Fruit fly (Drosophila melanogaster) whole organism, embryonic: Measurements from ENCODE around the gene Nse1.

Experiments used
- Adf1 ChIP-seq: fragments of 200-800 bp; sonication (Bioruptor generic); IDR thresholded peaks from 2 replicates; pipeline ENCODE4 v1.3.6; 2022; ENCODE audit warnings: missing biosample characterization, missing genetic modification characterization
- Asciz ChIP-seq: fragments of 200-800 bp; sonication (Bioruptor generic); optimal IDR thresholded peaks from 2 replicates; lab custom pipeline; 2017; ENCODE audit warnings: missing biosample characterization, mild to moderate bottlenecking, missing genetic modification characterization, missing genetic modification reagents
- CG1024 ChIP-seq: fragments of 200-800 bp; sonication (Bioruptor generic); IDR thresholded peaks from 2 replicates; pipeline ENCODE4 v1.3.6; 2022; ENCODE audit warnings: missing biosample characterization, missing genetic modification characterization
- CG10321 ChIP-seq: fragments of 200-800 bp; sonication (Bioruptor generic); IDR thresholded peaks from 2 replicates; pipeline ENCODE4 v1.3.6; 2022; ENCODE audit warnings: missing biosample characterization, missing genetic modification characterization
- CG10462 ChIP-seq: fragments of 200-800 bp; sonication (Bioruptor generic); optimal IDR thresholded peaks from 2 replicates; lab custom pipeline; 2016; ENCODE audit warnings: missing biosample characterization, missing genetic modification characterization
- CG10565 ChIP-seq: fragments of 200-800 bp; sonication (Bioruptor generic); optimal IDR thresholded peaks from 3 replicates; lab custom pipeline; 2016; ENCODE audit warnings: missing biosample characterization, mild to moderate bottlenecking, missing genetic modification characterization
- CG12104 ChIP-seq: fragments of 200-800 bp; sonication (Bioruptor generic); optimal IDR thresholded peaks from 3 replicates; lab custom pipeline; 2016; ENCODE audit warnings: missing biosample characterization, missing genetic modification characterization
- CG14860 ChIP-seq: fragments of 200-800 bp; sonication (Bioruptor generic); IDR thresholded peaks from 3 replicates; pipeline ENCODE4 v1.3.6; 2022; ENCODE audit warnings: missing biosample characterization, missing genetic modification characterization; ENCODE audit not compliant: partially characterized antibody
- CG1529 ChIP-seq: fragments of 200-800 bp; sonication (Bioruptor generic); optimal IDR thresholded peaks from 3 replicates; lab custom pipeline; 2018; ENCODE audit warnings: missing biosample characterization, missing genetic modification characterization
- CG16815 ChIP-seq: fragments of 200-800 bp; sonication (Bioruptor generic); optimal IDR thresholded peaks from 3 replicates; lab custom pipeline; 2017; ENCODE audit warnings: missing biosample characterization, mild to moderate bottlenecking, missing genetic modification characterization
- CG18011 ChIP-seq: fragments of 200-800 bp; sonication (Bioruptor generic); optimal IDR thresholded peaks from 2 replicates; lab custom pipeline; 2017; ENCODE audit warnings: missing biosample characterization, missing genetic modification characterization, mild to moderate bottlenecking, moderate library complexity, missing genotype
- CG18619 ChIP-seq: fragments of 200-800 bp; sonication (Bioruptor generic); optimal IDR thresholded peaks from 3 replicates; lab custom pipeline; 2017; ENCODE audit warnings: missing biosample characterization, mild to moderate bottlenecking, missing genetic modification characterization
- CG3163 ChIP-seq: fragments of 200-800 bp; sonication (Bioruptor generic); optimal IDR thresholded peaks from 3 replicates; lab custom pipeline; 2016; ENCODE audit warnings: missing biosample characterization, missing genetic modification characterization
- CG4404 ChIP-seq: fragments of 200-800 bp; sonication (Bioruptor generic); IDR thresholded peaks from 2 replicates; pipeline ENCODE4 v1.3.6; 2022; ENCODE audit warnings: missing biosample characterization, missing genetic modification characterization
- CG4424 ChIP-seq: fragments of 200-800 bp; sonication (Bioruptor generic); optimal IDR thresholded peaks from 3 replicates; lab custom pipeline; 2016; ENCODE audit warnings: missing biosample characterization, missing genetic modification characterization
- CG6654 ChIP-seq: fragments of 200-800 bp; sonication (Bioruptor generic); optimal IDR thresholded peaks from 2 replicates; lab custom pipeline; 2017; ENCODE audit warnings: missing biosample characterization, mild to moderate bottlenecking, missing genetic modification characterization
- CG7928 ChIP-seq: fragments of 200-800 bp; sonication (Bioruptor generic); optimal IDR thresholded peaks from 2 replicates; lab custom pipeline; 2017; ENCODE audit warnings: missing biosample characterization, mild to moderate bottlenecking, missing genetic modification characterization
- CG8765 ChIP-seq: fragments of 200-800 bp; sonication (Bioruptor generic); IDR thresholded peaks from 2 replicates; pipeline ENCODE4 v1.3.6; 2022; ENCODE audit warnings: missing biosample characterization, missing genetic modification characterization
- D ChIP-seq, 2 experiments: fragments of 200-800 bp in 1 of 2; fragments of >200 bp in 1 of 2; sonication (Bioruptor generic) in 1 of 2; optimal IDR thresholded peaks; 2 replicates in 1 of 2; 3 replicates in 1 of 2; lab custom pipeline; 2017; ENCODE audit warnings: mild to moderate bottlenecking in 1 of 2, missing biosample characterization in 1 of 2, missing genetic modification characterization in 1 of 2, missing genetic modification reagents in 1 of 2
- E2f1 ChIP-seq: fragments of 200-800 bp; sonication (Bioruptor generic); IDR thresholded peaks from 2 replicates; pipeline ENCODE4 v1.3.6; 2022; ENCODE audit warnings: missing biosample characterization, missing genetic modification characterization
- Eip74EF ChIP-seq, 2 experiments: fragments of 200-800 bp in 1 of 2; fragments of >200 bp in 1 of 2; sonication (Bioruptor generic) in 1 of 2; optimal IDR thresholded peaks; 2 replicates each; lab custom pipeline; 2017 to 2019; ENCODE audit warnings: missing biosample characterization in 2 of 2, missing genetic modification characterization in 2 of 2, mild to moderate bottlenecking in 1 of 2, moderate library complexity in 1 of 2
- Fer1 ChIP-seq: fragments of 200-800 bp; sonication (Bioruptor generic); optimal IDR thresholded peaks from 2 replicates; lab custom pipeline; 2017; ENCODE audit warnings: missing biosample characterization, mild to moderate bottlenecking, missing genetic modification characterization
- H15 ChIP-seq: fragments of 200-800 bp; sonication (Bioruptor generic); IDR thresholded peaks from 3 replicates; pipeline ENCODE4 v1.3.6; 2022; ENCODE audit warnings: missing biosample characterization, missing genetic modification characterization
- Jarid2 ChIP-seq: fragments of 200-800 bp; sonication (Bioruptor generic); optimal IDR thresholded peaks from 3 replicates; lab custom pipeline; 2017; ENCODE audit warnings: mild to moderate bottlenecking, missing biosample characterization, missing genetic modification reagents, missing genetic modification characterization
- Optix ChIP-seq: fragments of 200-800 bp; sonication (Bioruptor generic); IDR thresholded peaks from 3 replicates; pipeline ENCODE4 v1.3.6; 2022; ENCODE audit warnings: missing biosample characterization, missing genetic modification characterization
- Spps ChIP-seq: fragments of 200-800 bp; sonication (Bioruptor generic); optimal IDR thresholded peaks from 2 replicates; lab custom pipeline; 2018; ENCODE audit warnings: missing biosample characterization, mild to moderate bottlenecking, missing genetic modification characterization
- amos ChIP-seq: fragments of 200-800 bp; sonication (Bioruptor generic); IDR thresholded peaks from 2 replicates; pipeline ENCODE4 v1.3.6; 2022; ENCODE audit warnings: missing biosample characterization, missing genetic modification characterization; ENCODE audit not compliant: partially characterized antibody
- bcd ChIP-seq: fragments of 200-800 bp; sonication (Bioruptor generic); optimal IDR thresholded peaks from 2 replicates; lab custom pipeline; 2017; ENCODE audit warnings: missing biosample characterization, mild to moderate bottlenecking, missing genetic modification characterization
- disco-r ChIP-seq: fragments of 200-800 bp; sonication (Bioruptor generic); optimal IDR thresholded peaks from 2 replicates; lab custom pipeline; 2016; ENCODE audit warnings: missing biosample characterization, missing genetic modification characterization
- emc ChIP-seq: fragments of 200-800 bp; sonication (Bioruptor generic); optimal IDR thresholded peaks from 2 replicates; lab custom pipeline; 2016; ENCODE audit warnings: missing biosample characterization, missing genetic modification characterization
- ind ChIP-seq: fragments of 200-800 bp; sonication (Bioruptor generic); optimal IDR thresholded peaks from 3 replicates; lab custom pipeline; 2016; ENCODE audit warnings: missing biosample characterization, missing genetic modification characterization
- inv ChIP-seq: fragments of 200-800 bp; sonication (Bioruptor generic); IDR thresholded peaks from 2 replicates; pipeline ENCODE4 v1.3.6; 2022; ENCODE audit warnings: missing biosample characterization, missing genetic modification characterization; ENCODE audit not compliant: partially characterized antibody
- kah ChIP-seq: fragments of 200-800 bp; sonication (Bioruptor generic); optimal IDR thresholded peaks from 2 replicates; lab custom pipeline; 2018; ENCODE audit warnings: missing biosample characterization, mild to moderate bottlenecking, missing genetic modification characterization
- luna ChIP-seq: fragments of 200-800 bp; sonication (Bioruptor generic); optimal IDR thresholded peaks from 2 replicates; lab custom pipeline; 2016; ENCODE audit warnings: missing biosample characterization, missing genetic modification characterization
- org-1 ChIP-seq: fragments of 200-800 bp; sonication (Bioruptor generic); optimal IDR thresholded peaks from 2 replicates; lab custom pipeline; 2017; ENCODE audit warnings: missing biosample characterization, missing genetic modification characterization
- sd ChIP-seq: fragments of 200-800 bp; sonication (Bioruptor generic); optimal IDR thresholded peaks from 3 replicates; lab custom pipeline; 2018; ENCODE audit warnings: missing biosample characterization, mild to moderate bottlenecking, missing genetic modification characterization, moderate library complexity
- shn ChIP-seq: fragments of 200-800 bp; sonication (Bioruptor generic); optimal IDR thresholded peaks from 3 replicates; lab custom pipeline; 2016; ENCODE audit warnings: missing biosample characterization, missing genetic modification characterization
- stwl ChIP-seq: fragments of 200-800 bp; sonication (Bioruptor generic); optimal IDR thresholded peaks from 3 replicates; lab custom pipeline; 2018; ENCODE audit warnings: missing biosample characterization, mild to moderate bottlenecking, missing genetic modification characterization, moderate library complexity
- tap ChIP-seq: fragments of 200-800 bp; optimal IDR thresholded peaks from 3 replicates; lab custom pipeline; 2019; ENCODE audit warnings: missing biosample characterization, mild to moderate bottlenecking, missing genetic modification characterization, moderate library complexity
- trem ChIP-seq: fragments of 200-800 bp; optimal IDR thresholded peaks from 3 replicates; lab custom pipeline; 2019; ENCODE audit warnings: missing biosample characterization, mild to moderate bottlenecking, missing genetic modification characterization, moderate library complexity
- ttk ChIP-seq: fragments of 200-800 bp; sonication (Bioruptor generic); IDR thresholded peaks from 2 replicates; pipeline ENCODE4 v2.1.2; 2022; ENCODE audit warnings: missing biosample characterization, missing genetic modification characterization
- vfl ChIP-seq: fragments of 200-800 bp; sonication (Bioruptor generic); optimal IDR thresholded peaks from 2 replicates; lab custom pipeline; 2016; ENCODE audit warnings: missing biosample characterization, missing genetic modification characterization
- vnd ChIP-seq: fragments of 200-800 bp; sonication (Bioruptor generic); IDR thresholded peaks from 3 replicates; pipeline ENCODE4 v1.3.6; 2022; ENCODE audit warnings: missing biosample characterization, missing genetic modification characterization; ENCODE audit not compliant: partially characterized antibody
- vvl ChIP-seq: fragments of 200-800 bp; sonication (Bioruptor generic); IDR thresholded peaks from 2 replicates; pipeline ENCODE4 v1.3.6; 2022; ENCODE audit warnings: missing biosample characterization, missing genetic modification characterization
- zfh2 ChIP-seq: fragments of 200-800 bp; sonication (Bioruptor generic); optimal IDR thresholded peaks from 2 replicates; lab custom pipeline; 2016; ENCODE audit warnings: missing biosample characterization, missing genetic modification characterization

Nse1 gene

dm6 chr2L:6686612-6687011 lies 9.2 kb upstream of the Nse1 start, which contains the start of gene CG11327:
TSS of gene CG11327 (minus strand) at chr2L:6686712.
- peak; percentile 7 for TF ChIP-seq trem
- no peak for TF ChIP-seq zfh2 (GFP tag; lab: Kevin White, UChicago)
- no peak for TF ChIP-seq Adf1 (GFP tag; lab: Robert Waterston, UW)
- TF ChIP-seq vfl (GFP tag; lab: Kevin White, UChicago), result no peak

- TF ChIP-seq CG18011 (GFP tag; lab: Kevin White, UChicago), result peak; percentile 54
- peak; percentile 61 for TF ChIP-seq Spps (tag; lab: Kevin White, UChicago)
- peak; percentile 68; the same call in 1 of the 2 replicates for TF ChIP-seq CG1024 (GFP tag; lab: Robert Waterston, UW)
- TF ChIP-seq Fer1 (GFP tag; lab: Kevin White, UChicago), result peak; percentile 78
- TF ChIP-seq luna, result no peak
- TF ChIP-seq CG12104, result peak; percentile 73
- TF ChIP-seq CG3163 (GFP tag; lab: Kevin White, UChicago), result peak; percentile 44
- peak; percentile 57 for TF ChIP-seq stwl (tag; lab: Kevin White, UChicago)
- TF ChIP-seq CG14860 (GFP tag; lab: Robert Waterston, UW), result peak; percentile 52; the same call in 2 of the 3 replicates
- peak; percentile 89 for TF ChIP-seq vvl (GFP tag; lab: Robert Waterston, UW)
- peak in 1 of 2 experiments; percentile 49 for TF ChIP-seq Eip74EF (GFP tag; optimal IDR thresholded peaks at IDR 0.05; lab: Kevin White, UChicago)
- TF ChIP-seq Asciz (GFP tag; lab: Kevin White, UChicago), result peak; percentile 51
- peak; percentile 53 for TF ChIP-seq CG1529 (GFP tag; lab: Kevin White, UChicago)
- peak; percentile 84 for TF ChIP-seq Jarid2
- TF ChIP-seq H15, result peak; percentile 82
- TF ChIP-seq kah (GFP tag; lab: Kevin White, UChicago), result no peak
- peak; percentile 78 for TF ChIP-seq ttk (GFP tag; lab: Robert Waterston, UW)
- TF ChIP-seq tap (tag; lab: Kevin White, UChicago), result no peak
- TF ChIP-seq CG7928 (GFP tag; lab: Kevin White, UChicago), result peak; percentile 46
- peak; percentile 44 for TF ChIP-seq org-1 (GFP tag; lab: Kevin White, UChicago)
- peak; percentile 40 for TF ChIP-seq CG6654 (GFP tag; lab: Kevin White, UChicago)
- peak; percentile 76 for TF ChIP-seq CG4404
- TF ChIP-seq CG16815 (GFP tag; lab: Kevin White, UChicago), result peak; percentile 74
- peak; percentile 42 for TF ChIP-seq amos (GFP tag; lab: Robert Waterston, UW)
- peak; percentile 63 for TF ChIP-seq disco-r (GFP tag; lab: Kevin White, UChicago)
- no peak for TF ChIP-seq emc (GFP tag; lab: Kevin White, UChicago)
- peak; percentile 60 for TF ChIP-seq CG10462 (GFP tag; lab: Kevin White, UChicago)
- peak; percentile 80 for TF ChIP-seq ind (GFP tag; lab: Kevin White, UChicago)
- peak; percentile 77 for TF ChIP-seq sd (tag; lab: Kevin White, UChicago)
- no peak; the same call in 2 of the 3 replicates for TF ChIP-seq vnd (GFP tag; lab: Robert Waterston, UW)
- peak; percentile 37; the same call in 1 of the 2 replicates for TF ChIP-seq Adf1 (GFP tag; lab: Robert Waterston, UW)
- TF ChIP-seq CG4424 (GFP tag; lab: Kevin White, UChicago), result peak; percentile 81
- peak; percentile 25 for TF ChIP-seq CG10565 (GFP tag; lab: Kevin White, UChicago)
- TF ChIP-seq Optix (GFP tag; lab: Robert Waterston, UW), result peak; percentile 56; the same call in 1 of the 3 replicates
- no peak for TF ChIP-seq CG8765
- peak; percentile 40; the same call in 1 of the 2 replicates for TF ChIP-seq CG10321 (GFP tag; lab: Robert Waterston, UW)
- peak; percentile 71 for TF ChIP-seq E2f1 (GFP tag; lab: Robert Waterston, UW)
- no peak for TF ChIP-seq D (optimal IDR thresholded peaks at IDR 0.05; lab: Kevin White, UChicago)
- TF ChIP-seq D (GFP tag; optimal IDR thresholded peaks at IDR 0.05; lab: Kevin White, UChicago), result peak; percentile 66
- TF ChIP-seq shn (GFP tag; lab: Kevin White, UChicago), result peak; percentile 78
- peak; percentile 79 for TF ChIP-seq bcd (GFP tag; lab: Kevin White, UChicago)
- TF ChIP-seq inv (GFP tag; lab: Robert Waterston, UW), result peak; percentile 51; the same call in 1 of the 2 replicates
- peak; percentile 67 for TF ChIP-seq CG18619 (GFP tag; lab: Kevin White, UChicago)
Observed at dm6 chr2L:6683992-6684882, 6.8 kb upstream of the Nse1 start, which contains the start of gene Nhe3. TSS of gene Nhe3 (minus strand) at chr2L:6684364.
